Fruit fly (Drosophila melanogaster): ENCODE data around the gene CG11760.
A peak's percentile ranks its signal among the peaks of the same experiment; 100 is the strongest.

The CG11760 gene

dm6 chr3R:8726632-8727031 lies 7.6 kb downstream of the CG11760 start, which contains the start of gene CG8159 (continued):
- TF ChIP-seq Stat92E (GFP tag; optimal IDR thresholded peaks at IDR 0.05) = no peak
- no peak for TF ChIP-seq ftz-f1 (GFP tag; optimal IDR thresholded peaks at IDR 0.05)
- no peak for TF ChIP-seq pita (GFP tag; optimal IDR thresholded peaks at IDR 0.05)
- TF ChIP-seq gfzf (GFP tag; optimal IDR thresholded peaks at IDR 0.05) = peak; percentile 7
- no peak for TF ChIP-seq ranshi (GFP tag; IDR thresholded peaks at IDR 0.05)
- no peak for TF ChIP-seq stc (GFP tag; IDR thresholded peaks at IDR 0.05)
- no peak for TF ChIP-seq amos (GFP tag; IDR thresholded peaks at IDR 0.05; ENCODE audit: partially characterized antibody)
- no peak for TF ChIP-seq zen (tag; optimal IDR thresholded peaks at IDR 0.05)
- no peak for TF ChIP-seq Atf6 (GFP tag; IDR thresholded peaks at IDR 0.05)
- peak; percentile 8 for TF ChIP-seq MESR4 (GFP tag; optimal IDR thresholded peaks at IDR 0.05)
- TF ChIP-seq nom (GFP tag; optimal IDR thresholded peaks at IDR 0.05) = no peak
- no peak for TF ChIP-seq YL-1 (GFP tag; optimal IDR thresholded peaks at IDR 0.05)
- TF ChIP-seq TFAM (GFP tag; optimal IDR thresholded peaks at IDR 0.05) = no peak
- no peak for TF ChIP-seq vnd (GFP tag; IDR thresholded peaks at IDR 0.05; ENCODE audit: partially characterized antibody)
- TF ChIP-seq Fer2 (tag; optimal IDR thresholded peaks at IDR 0.05) = no peak
- no peak for TF ChIP-seq CG1792 (GFP tag; optimal IDR thresholded peaks at IDR 0.05)
- no peak for TF ChIP-seq Trl (optimal IDR thresholded peaks at IDR 0.05)
- TF ChIP-seq Trl (GFP tag; optimal IDR thresholded peaks at IDR 0.05) = no peak
- 0 out of 3 replicates have a peak, but pooled peaks have one; percentile 9 for TF ChIP-seq ci (GFP tag; IDR thresholded peaks at IDR 0.05)
- TF ChIP-seq E2f1 (GFP tag; IDR thresholded peaks at IDR 0.05) = no peak
- no peak for TF ChIP-seq CG14710 (tag; optimal IDR thresholded peaks at IDR 0.05)
- no peak for TF ChIP-seq Optix (GFP tag; IDR thresholded peaks at IDR 0.05)
- TF ChIP-seq D19A (tag; optimal IDR thresholded peaks at IDR 0.05) = no peak
- TF ChIP-seq pzg (GFP tag; optimal IDR thresholded peaks at IDR 0.05) = peak; percentile 44
- no peak for TF ChIP-seq CG17359 (tag; optimal IDR thresholded peaks at IDR 0.05)
- TF ChIP-seq CG31441 (GFP tag; IDR thresholded peaks at IDR 0.05) = no peak
- no peak for TF ChIP-seq Opbp (GFP tag; IDR thresholded peaks at IDR 0.05; ENCODE audit: partially characterized antibody)
- no peak for TF ChIP-seq oc (tag; optimal IDR thresholded peaks at IDR 0.05)
- TF ChIP-seq stwl (tag; optimal IDR thresholded peaks at IDR 0.05) = peak; percentile 54
- TF ChIP-seq CG17568 (GFP tag; optimal IDR thresholded peaks at IDR 0.05) = no peak
- no peak for TF ChIP-seq z (GFP tag; IDR thresholded peaks at IDR 0.05)
- TF ChIP-seq CG12744 (GFP tag; optimal IDR thresholded peaks at IDR 0.05) = no peak
- TF ChIP-seq Dad (GFP tag; optimal IDR thresholded peaks at IDR 0.05) = no peak
- no peak for TF ChIP-seq luna (GFP tag; optimal IDR thresholded peaks at IDR 0.05)
- no peak for TF ChIP-seq CG12236 (GFP tag; optimal IDR thresholded peaks at IDR 0.05)
- no peak for TF ChIP-seq Awh (GFP tag; IDR thresholded peaks at IDR 0.05)
- no peak for TF ChIP-seq CG14014 (GFP tag; IDR thresholded peaks at IDR 0.05)
- no peak for TF ChIP-seq sob (GFP tag; IDR thresholded peaks at IDR 0.05)
- TF ChIP-seq jing (GFP tag; optimal IDR thresholded peaks at IDR 0.05) = no peak
- TF ChIP-seq cg (GFP tag; optimal IDR thresholded peaks at IDR 0.05) = no peak
- no peak for TF ChIP-seq CkIIα-i1 (GFP tag; IDR thresholded peaks at IDR 0.05)
- TF ChIP-seq hkb (optimal IDR thresholded peaks at IDR 0.05) = no peak
- no peak for TF ChIP-seq hkb (GFP tag; IDR thresholded peaks at IDR 0.05)
- peak; percentile 85 for TF ChIP-seq MBD-R2 (GFP tag; IDR thresholded peaks at IDR 0.05)
- TF ChIP-seq CG16779 (GFP tag; IDR thresholded peaks at IDR 0.05) = no peak
- no peak for TF ChIP-seq eyg (GFP tag; optimal IDR thresholded peaks at IDR 0.05)
- TF ChIP-seq grau (tag; optimal IDR thresholded peaks at IDR 0.05) = no peak
- peak; percentile 63 for TF ChIP-seq Dp (GFP tag; optimal IDR thresholded peaks at IDR 0.05)
- no peak for TF ChIP-seq al (GFP tag; IDR thresholded peaks at IDR 0.05)
- no peak for TF ChIP-seq cas (GFP tag; IDR thresholded peaks at IDR 0.05)
- no peak for TF ChIP-seq wdn (GFP tag; IDR thresholded peaks at IDR 0.05)
- TF ChIP-seq cad (GFP tag; optimal IDR thresholded peaks at IDR 0.05) = no peak
- TF ChIP-seq pb (GFP tag; optimal IDR thresholded peaks at IDR 0.05) = no peak
